Worm (Caenorhabditis elegans) whole organism, L3 larva: ENCODE results near the gene ehn-3.

ENCODE experiments used
- ceh-82 ChIP-seq: fragments of 150-350 bp; optimal IDR thresholded peaks from 2 replicates; lab custom pipeline; 2014; ENCODE audit warnings: missing biosample characterization, missing genetic modification characterization
- daf-12 ChIP-seq: fragments of 150-350 bp; optimal IDR thresholded peaks from 2 replicates; lab custom pipeline; 2014; ENCODE audit warnings: missing biosample characterization, missing genetic modification reagents, missing genetic modification characterization
- nfya-1 ChIP-seq: sonication (generic microtip); optimal IDR thresholded peaks from 2 replicates; lab custom pipeline; 2017; ENCODE audit warnings: missing genetic modification characterization, mild to moderate bottlenecking, missing compliant biosample characterization, antibody characterized with exemption, moderate library complexity; ENCODE audit not compliant: insufficient read depth
- nhr-12 ChIP-seq: fragments of 150-350 bp; optimal IDR thresholded peaks from 2 replicates; lab custom pipeline; 2014; ENCODE audit warnings: missing biosample characterization, missing genetic modification characterization
- nhr-76 ChIP-seq: fragments of 150-350 bp; sonication (generic microtip); optimal IDR thresholded peaks from 5 replicates; lab custom pipeline; 2014; ENCODE audit warnings: missing biosample characterization, missing genetic modification characterization
- sea-2 ChIP-seq: fragments of 150-350 bp; sonication (generic microtip); optimal IDR thresholded peaks from 4 replicates; lab custom pipeline; 2014; ENCODE audit warnings: missing biosample characterization, missing genetic modification reagents, missing genetic modification characterization
- skn-1 ChIP-seq: fragments of 150-350 bp; optimal IDR thresholded peaks from 2 replicates; lab custom pipeline; 2014; ENCODE audit warnings: missing biosample characterization, missing genetic modification characterization
- snpc-4 ChIP-seq: fragments of 150-350 bp; optimal IDR thresholded peaks from 2 replicates; lab custom pipeline; 2014; ENCODE audit warnings: missing biosample characterization, missing genetic modification characterization
- tbx-2 ChIP-seq: sonication (generic microtip); optimal IDR thresholded peaks from 2 replicates; lab custom pipeline; 2016; ENCODE audit warnings: mild to moderate bottlenecking, missing genetic modification characterization, missing compliant biosample characterization
- unc-39 ChIP-seq: sonication (generic microtip); optimal IDR thresholded peaks from 4 replicates; lab custom pipeline; 2017; ENCODE audit warnings: missing biosample characterization, missing genetic modification characterization
- unc-62 ChIP-seq: fragments of 150-350 bp; sonication (generic microtip); optimal IDR thresholded peaks from 4 replicates; lab custom pipeline; 2014; ENCODE audit warnings: missing biosample characterization, missing genetic modification reagents, missing genetic modification characterization

DNA sequence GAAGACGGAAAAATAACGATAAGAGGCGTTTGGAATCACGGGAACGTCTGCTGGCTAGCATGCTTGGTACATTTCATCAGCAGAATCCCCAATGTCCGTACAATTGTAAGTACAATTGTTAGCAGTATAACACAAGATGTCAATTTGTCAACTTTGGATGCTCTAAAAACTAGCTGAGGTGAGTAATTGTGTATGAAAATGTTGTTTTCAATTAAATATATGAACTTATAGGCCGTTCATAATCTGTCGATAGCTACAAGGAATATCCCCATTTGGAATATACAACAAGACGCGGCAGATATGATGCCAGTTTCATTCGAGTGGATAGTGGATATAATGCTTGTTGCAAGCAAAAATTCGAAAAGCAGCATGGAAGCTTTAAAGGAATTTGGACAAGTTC is 34.0 kb downstream of the ehn-3 start, which contains the start of gene F41H10.12:
- TF ChIP-seq nhr-12 = no peak
- no peak for TF ChIP-seq nfya-1 (tag; lab: Kevin White, UChicago)
- TF ChIP-seq unc-62 (GFP tag; lab: Kevin White, UChicago) = no peak
- no peak for TF ChIP-seq skn-1 (tag; lab: Kevin White, UChicago)
- no peak for TF ChIP-seq snpc-4 (tag; lab: Kevin White, UChicago)
- TF ChIP-seq daf-12 (tag; lab: Kevin White, UChicago) = no peak
- no peak for TF ChIP-seq sea-2
- TF ChIP-seq nhr-76 (tag; lab: Kevin White, UChicago) = no peak
- TF ChIP-seq unc-39 (tag; lab: Kevin White, UChicago) = no peak
- TF ChIP-seq tbx-2 (tag; lab: Kevin White, UChicago) = no peak
- TF ChIP-seq ceh-82 = no peak
